Worm (Caenorhabditis elegans) whole organism, late embryonic: ENCODE results near the gene srx-22.
A peak's percentile ranks its signal among the peaks of the same experiment; 100 is the strongest.

Experiments
- C08G9.2 ChIP-seq: sonication (generic microtip); optimal IDR thresholded peaks from 2 replicates; lab custom pipeline; 2016; ENCODE audit warnings: mild to moderate bottlenecking, missing genetic modification characterization, moderate library complexity, missing compliant biosample characterization
- C38D4.7 ChIP-seq: fragments of 200-800 bp; sonication (Bioruptor generic); optimal IDR thresholded peaks from 2 replicates; lab custom pipeline; 2018; ENCODE audit warnings: mild to moderate bottlenecking, missing genetic modification characterization, moderate library complexity, missing compliant biosample characterization
- K09A11.1 ChIP-seq: sonication (generic microtip); optimal IDR thresholded peaks from 2 replicates; lab custom pipeline; 2017; ENCODE audit warnings: antibody characterized with exemption, mild to moderate bottlenecking, missing genetic modification characterization, missing compliant biosample characterization; ENCODE audit not compliant: insufficient read depth
- Y22D7AL.16 ChIP-seq: sonication (generic microtip); optimal IDR thresholded peaks from 2 replicates; lab custom pipeline; 2016; ENCODE audit warnings: missing genetic modification characterization, missing compliant biosample characterization
- ama-1 ChIP-seq: fragments of 150-350 bp; optimal IDR thresholded peaks from 2 replicates; lab custom pipeline; 2014
- ceh-19 ChIP-seq: fragments of 200-800 bp; sonication (Bioruptor generic); optimal IDR thresholded peaks from 2 replicates; lab custom pipeline; 2018; ENCODE audit warnings: mild to moderate bottlenecking, missing genetic modification characterization, missing compliant biosample characterization
- ceh-48 ChIP-seq: sonication (generic microtip); optimal IDR thresholded peaks from 2 replicates; lab custom pipeline; 2016; ENCODE audit warnings: missing genetic modification characterization, inconsistent platforms, missing compliant biosample characterization
- ceh-6 ChIP-seq: fragments of 200-800 bp; sonication (Bioruptor generic); optimal IDR thresholded peaks from 2 replicates; lab custom pipeline; 2018; ENCODE audit warnings: mild to moderate bottlenecking, missing genetic modification characterization, missing compliant biosample characterization
- ceh-9 ChIP-seq: sonication (generic microtip); optimal IDR thresholded peaks from 2 replicates; lab custom pipeline; 2016; ENCODE audit warnings: mild to moderate bottlenecking, missing genetic modification characterization, inconsistent platforms, missing compliant biosample characterization
- dmd-4 ChIP-seq: sonication (generic microtip); optimal IDR thresholded peaks from 2 replicates; lab custom pipeline; 2016; ENCODE audit warnings: borderline replicate concordance, missing genetic modification characterization, missing compliant biosample characterization
- elt-2 ChIP-seq: sonication (generic microtip); optimal IDR thresholded peaks from 2 replicates; lab custom pipeline; 2016; ENCODE audit warnings: missing genetic modification reagents, missing genetic modification characterization, missing compliant biosample characterization
- ets-4 ChIP-seq: sonication (generic microtip); optimal IDR thresholded peaks from 2 replicates; lab custom pipeline; 2016; ENCODE audit warnings: missing genetic modification characterization, missing compliant biosample characterization
- fax-1 ChIP-seq: sonication (generic microtip); optimal IDR thresholded peaks from 2 replicates; lab custom pipeline; 2016; ENCODE audit warnings: missing genotype, missing genetic modification characterization, missing compliant biosample characterization
- fkh-10 ChIP-seq: fragments of 150-350 bp; optimal IDR thresholded peaks from 2 replicates; lab custom pipeline; 2014; ENCODE audit warnings: missing biosample characterization, missing genetic modification reagents, missing genetic modification characterization
- fkh-6 ChIP-seq: sonication (generic microtip); optimal IDR thresholded peaks from 2 replicates; lab custom pipeline; 2016; ENCODE audit warnings: missing genetic modification characterization, missing compliant biosample characterization
- gmeb-2 ChIP-seq: sonication (generic microtip); optimal IDR thresholded peaks from 2 replicates; lab custom pipeline; 2016; ENCODE audit warnings: missing genetic modification characterization, inconsistent platforms, missing compliant biosample characterization
- hlh-30 ChIP-seq: sonication (generic microtip); optimal IDR thresholded peaks from 2 replicates; lab custom pipeline; 2017; ENCODE audit warnings: antibody characterized with exemption, missing genetic modification characterization, missing compliant biosample characterization; ENCODE audit not compliant: insufficient read depth
- hlh-8 ChIP-seq: sonication (generic microtip); optimal IDR thresholded peaks from 2 replicates; lab custom pipeline; 2016; ENCODE audit warnings: missing genotype, missing genetic modification characterization, missing compliant biosample characterization
- lim-6 ChIP-seq: sonication (generic microtip); optimal IDR thresholded peaks from 2 replicates; lab custom pipeline; 2016; ENCODE audit warnings: missing genetic modification characterization, missing compliant biosample characterization
- lin-11 ChIP-seq: fragments of 200-800 bp; sonication (Bioruptor generic); optimal IDR thresholded peaks from 2 replicates; lab custom pipeline; 2018; ENCODE audit warnings: mild to moderate bottlenecking, missing genetic modification characterization, missing compliant biosample characterization
- madf-2 ChIP-seq: sonication (generic microtip); optimal IDR thresholded peaks from 2 replicates; lab custom pipeline; 2017; ENCODE audit warnings: missing genetic modification characterization, missing compliant biosample characterization
- mec-3 ChIP-seq: sonication (generic microtip); optimal IDR thresholded peaks from 2 replicates; lab custom pipeline; 2016; ENCODE audit warnings: borderline replicate concordance, missing genetic modification characterization, missing compliant biosample characterization
- nhr-232 ChIP-seq: sonication (generic microtip); optimal IDR thresholded peaks from 2 replicates; lab custom pipeline; 2016; ENCODE audit warnings: missing genetic modification characterization, missing compliant biosample characterization
- odd-2 ChIP-seq: sonication (generic microtip); optimal IDR thresholded peaks from 2 replicates; lab custom pipeline; 2017; ENCODE audit warnings: antibody characterized with exemption, mild to moderate bottlenecking, missing genetic modification characterization, missing compliant biosample characterization
- pag-3 ChIP-seq: sonication (generic microtip); optimal IDR thresholded peaks from 2 replicates; lab custom pipeline; 2016; ENCODE audit warnings: missing compliant biosample characterization, missing genetic modification characterization, borderline replicate concordance
- pax-1 ChIP-seq: fragments of 150-350 bp; optimal IDR thresholded peaks from 2 replicates; lab custom pipeline; 2014; ENCODE audit warnings: missing biosample characterization, missing genetic modification characterization
- sox-4 ChIP-seq: sonication (generic microtip); optimal IDR thresholded peaks from 2 replicates; lab custom pipeline; 2017; ENCODE audit warnings: mild to moderate bottlenecking, missing genetic modification characterization, inconsistent platforms, missing compliant biosample characterization
- syd-9 ChIP-seq: sonication (generic microtip); optimal IDR thresholded peaks from 2 replicates; lab custom pipeline; 2016; ENCODE audit warnings: mild to moderate bottlenecking, missing genetic modification characterization, moderate library complexity, missing compliant biosample characterization
- unc-3 ChIP-seq, 2 experiments: fragments of 200-800 bp in 1 of 2; sonication (Bioruptor generic) in 1 of 2; sonication (generic microtip) in 1 of 2; conservative IDR thresholded peaks in 1 of 2; optimal IDR thresholded peaks in 1 of 2; 2 replicates each; pipeline versions ENCODE4 v1.3.6 to Lab custom; 2016 to 2022; ENCODE audit warnings: missing compliant biosample characterization in 2 of 2, missing genetic modification characterization in 2 of 2, missing genetic modification reagents in 1 of 2
- unc-42 ChIP-seq: sonication (generic microtip); optimal IDR thresholded peaks from 2 replicates; lab custom pipeline; 2016; ENCODE audit warnings: missing genotype, missing genetic modification characterization, missing compliant biosample characterization

srx-22 gene

DNA sequence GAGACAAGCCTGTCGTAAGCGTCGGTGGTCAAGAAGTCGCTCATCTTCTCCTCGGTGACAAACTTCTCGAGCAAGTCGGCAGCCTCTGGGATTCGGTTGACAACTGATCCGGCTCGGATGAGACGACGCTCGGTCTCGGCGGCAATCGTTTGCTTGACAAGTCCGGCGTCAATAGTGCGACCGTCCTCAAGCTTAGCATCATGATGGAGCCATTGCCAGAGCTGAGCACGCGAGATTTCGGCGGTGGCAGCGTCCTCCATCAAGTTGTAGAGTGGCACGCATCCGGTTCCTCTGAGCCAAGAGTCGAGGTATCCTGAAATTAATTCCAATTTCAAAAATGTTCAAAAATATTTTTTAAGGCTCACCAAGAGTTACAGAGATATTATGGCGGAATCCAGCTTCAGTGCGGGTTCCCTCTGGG lies 44.7 kb downstream of the srx-22 start:
- TF ChIP-seq ceh-48 (tag; lab: Kevin White, UChicago) (no peak), nhr-232 (tag; lab: Kevin White, UChicago) (no peak), madf-2 (tag; lab: Kevin White, UChicago) (no peak), hlh-30 (tag; lab: Kevin White, UChicago) (no peak), hlh-8 (tag; lab: Kevin White, UChicago) (no peak), ceh-19 (GFP tag; lab: Kevin White, UChicago) (no peak), mec-3 (tag; lab: Kevin White, UChicago) (no peak), pag-3 (tag; lab: Kevin White, UChicago) (no peak), ceh-9 (tag; lab: Kevin White, UChicago) (no peak), C08G9.2 (no peak), fkh-6 (tag; lab: Kevin White, UChicago) (no peak), lin-11 (tag; lab: Kevin White, UChicago) (no peak), lim-6 (tag; lab: Kevin White, UChicago) (no peak), fax-1 (tag; lab: Kevin White, UChicago) (no peak), C38D4.7 (GFP tag; lab: Kevin White, UChicago) (no peak), odd-2 (no peak)
- TF ChIP-seq, all 69 proteins: peak for 0

DNA sequence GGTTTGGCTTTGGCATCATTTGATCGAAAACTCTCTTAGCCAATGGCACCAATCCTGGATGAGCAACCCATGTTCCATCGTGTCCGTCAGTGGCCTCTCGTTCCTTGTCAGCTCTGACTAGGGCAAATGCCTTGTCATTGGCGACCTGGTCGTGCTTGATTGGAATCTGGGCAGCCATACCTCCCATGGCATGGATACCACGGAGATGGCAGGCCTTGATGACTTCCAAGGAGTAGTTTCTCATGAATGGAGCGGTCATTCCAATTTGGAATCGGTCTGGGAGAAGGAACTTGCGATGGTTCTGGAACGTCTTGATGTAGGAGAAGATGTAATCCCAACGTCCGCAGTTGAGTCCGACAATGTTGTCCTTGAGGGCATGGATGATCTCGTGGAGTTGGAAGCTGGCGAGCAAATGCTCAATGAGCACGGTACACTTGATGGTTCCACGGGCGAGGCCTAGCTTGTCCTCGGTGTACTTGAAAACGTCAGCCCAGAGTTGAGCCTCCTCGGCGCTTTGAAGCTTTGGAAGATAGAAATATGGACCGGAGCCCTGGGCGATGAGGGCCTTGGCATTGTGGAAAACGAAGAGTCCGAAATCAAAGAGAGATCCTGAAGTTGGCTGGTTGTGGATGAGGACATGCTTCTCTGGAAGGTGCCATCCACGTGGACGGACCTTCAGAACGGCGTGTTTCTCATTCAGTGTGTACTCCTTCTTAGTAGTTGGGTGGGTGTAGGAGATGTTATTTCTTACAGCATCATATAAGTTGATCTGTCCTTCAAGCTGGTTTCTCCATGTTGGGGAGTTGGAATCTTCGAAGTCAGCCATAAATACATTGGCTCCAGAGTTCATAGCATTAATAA lies 45.4 kb downstream of the srx-22 start:
- no peak for TF ChIP-seq fkh-10
- peak; percentile 21 for TF ChIP-seq syd-9 (tag; lab: Kevin White, UChicago)
- no peak for TF ChIP-seq sox-4

DNA sequence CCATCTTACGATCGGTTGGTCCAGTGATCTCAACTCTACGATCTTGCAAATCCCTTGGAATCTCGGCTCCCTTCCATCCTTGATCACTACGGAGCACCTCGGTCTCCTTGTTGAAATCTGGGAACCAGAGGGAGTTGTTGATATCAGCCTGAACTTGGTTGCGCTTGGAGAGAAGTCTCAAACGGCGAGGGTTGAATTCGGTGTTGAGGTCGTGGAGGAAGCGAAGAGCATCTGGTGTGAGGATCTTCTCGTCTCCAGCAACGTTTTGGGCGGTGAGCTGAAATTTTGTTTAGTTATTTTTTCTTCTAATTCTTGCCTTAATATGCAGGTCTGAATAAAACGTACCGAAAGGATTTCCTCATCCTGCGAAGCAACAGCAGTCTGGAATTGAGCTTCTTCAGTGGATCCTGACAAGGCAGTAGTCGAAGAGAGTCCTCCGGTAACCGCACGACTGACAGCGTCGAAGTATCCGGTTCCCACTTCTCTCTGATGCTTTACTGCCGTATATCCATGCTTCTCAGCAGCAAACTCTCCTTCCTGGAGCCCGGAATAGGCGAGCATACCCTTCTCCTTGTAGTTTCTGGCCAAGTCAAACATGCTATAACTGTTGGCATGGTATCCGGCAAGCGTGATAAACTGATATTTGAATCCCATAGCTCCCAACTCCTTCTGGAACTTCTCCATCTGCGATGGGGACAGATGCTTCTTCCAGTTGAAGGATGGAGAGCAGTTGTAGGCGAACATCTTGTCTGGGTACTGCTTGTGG lies 46.2 kb downstream of the srx-22 start:
- TF ChIP-seq Y22D7AL.16 (tag; lab: Kevin White, UChicago) (no peak), sox-4 (no peak), K09A11.1 (tag; lab: Kevin White, UChicago) (no peak), pax-1 (tag; lab: Kevin White, UChicago) (no peak), unc-42 (tag; lab: Kevin White, UChicago) (no peak)

DNA sequence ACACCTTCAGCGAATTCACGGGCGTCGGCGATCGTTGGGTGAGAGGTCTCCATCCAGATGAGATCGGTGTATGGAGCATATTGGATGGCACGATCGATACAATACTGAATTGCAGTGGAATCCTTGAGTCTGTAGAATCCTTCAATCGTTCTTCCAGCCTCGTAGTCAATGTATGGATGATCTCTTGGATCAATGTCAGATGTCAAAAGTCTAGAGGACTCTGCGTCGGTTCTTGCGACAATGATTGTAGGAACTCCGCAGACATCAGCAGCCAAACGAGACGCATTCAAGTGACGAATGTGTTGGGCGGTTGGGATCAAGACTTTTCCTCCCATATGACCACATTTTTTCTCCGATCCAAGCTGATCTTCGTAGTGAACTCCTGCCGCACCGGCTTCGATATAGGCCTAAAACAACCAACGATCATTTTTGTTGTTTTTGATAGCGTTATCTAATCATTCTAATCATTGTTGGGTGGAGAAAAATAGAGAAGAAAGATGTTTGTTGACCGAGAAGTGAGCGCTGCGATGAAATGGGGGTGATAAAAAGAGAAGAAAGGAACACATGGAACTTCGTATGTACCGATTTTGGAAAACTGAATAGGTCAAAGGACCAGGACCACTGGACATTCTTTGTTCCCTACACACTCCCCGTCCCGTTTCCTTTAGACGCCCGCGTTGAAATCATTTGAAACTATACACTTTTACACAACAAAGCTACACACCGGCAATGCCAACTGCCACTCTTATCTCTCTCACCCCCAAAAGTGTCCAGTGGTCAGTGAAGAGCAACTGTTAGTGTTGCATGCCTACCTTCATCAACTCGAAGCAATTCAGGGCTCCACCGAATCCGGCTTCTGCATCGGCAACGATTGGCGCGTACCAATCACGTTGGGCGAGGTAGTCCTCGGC lies 47.1 kb downstream of the srx-22 start:
- TF ChIP-seq ama-1 (no peak), ets-4 (tag; lab: Kevin White, UChicago) (no peak), gmeb-2 (tag; lab: Kevin White, UChicago) (no peak), dmd-4 (tag; lab: Kevin White, UChicago) (no peak), elt-2 (peak; percentile 37), unc-42 (tag; lab: Kevin White, UChicago) (no peak), unc-3 (GFP tag; conservative IDR thresholded peaks at IDR 0.05; lab: Robert Waterston, UW) (no peak), unc-3 (tag; optimal IDR thresholded peaks at IDR 0.05; lab: Kevin White, UChicago) (no peak), ceh-6 (GFP tag; lab: Kevin White, UChicago) (no peak)
